Worm (Caenorhabditis elegans) whole organism, L4/young adult: ENCODE data around the gene K08B5.2.

Experiments
- W03F9.2 ChIP-seq: fragments of 150-350 bp; optimal IDR thresholded peaks from 2 replicates; lab custom pipeline; 2014; ENCODE audit warnings: missing biosample characterization, missing genetic modification characterization
- dao-5 ChIP-seq: sonication (generic microtip); optimal IDR thresholded peaks from 2 replicates; lab custom pipeline; 2016; ENCODE audit warnings: missing genotype, missing genetic modification characterization, moderate library complexity, missing compliant biosample characterization
- him-1 ChIP-seq: sonication (generic microtip); optimal IDR thresholded peaks from 2 replicates; lab custom pipeline; 2016; ENCODE audit warnings: missing genotype, missing genetic modification reagents, missing genetic modification characterization, missing compliant biosample characterization

- no peak for TF ChIP-seq dao-5 (tag; lab: Kevin White, UChicago)
- no peak for TF ChIP-seq him-1
- TF ChIP-seq W03F9.2 (tag; lab: Kevin White, UChicago), result no peak
These were observed 12.1 kb upstream of the K08B5.2 start for ce11 chrX:16565781-16566180.
